Fruit fly (Drosophila melanogaster) whole organism, embryonic: ENCODE results near the gene CG33235.
A peak's percentile ranks its signal among the peaks of the same experiment; 100 is the strongest.

ENCODE experiments used
- Abd-B ChIP-seq: fragments of 200-800 bp; sonication (Bioruptor generic); optimal IDR thresholded peaks from 2 replicates; lab custom pipeline; 2018; ENCODE audit warnings: missing biosample characterization, mild to moderate bottlenecking, missing genetic modification characterization, moderate library complexity
- Asciz ChIP-seq: fragments of 200-800 bp; sonication (Bioruptor generic); optimal IDR thresholded peaks from 2 replicates; lab custom pipeline; 2017; ENCODE audit warnings: missing biosample characterization, mild to moderate bottlenecking, missing genetic modification characterization, missing genetic modification reagents
- CG10209 ChIP-seq: fragments of 200-800 bp; sonication (Bioruptor generic); optimal IDR thresholded peaks from 3 replicates; lab custom pipeline; 2017; ENCODE audit warnings: missing biosample characterization, mild to moderate bottlenecking, missing genetic modification characterization, missing genetic modification reagents
- CG10366 ChIP-seq: fragments of 200-800 bp; sonication (Bioruptor generic); IDR thresholded peaks from 2 replicates; pipeline ENCODE4 v1.3.6; 2022; ENCODE audit warnings: missing biosample characterization, missing genetic modification characterization
- CG11093 ChIP-seq: fragments of 200-800 bp; sonication (Bioruptor generic); IDR thresholded peaks from 3 replicates; pipeline ENCODE4 v1.3.6; 2022; ENCODE audit warnings: missing biosample characterization, missing genetic modification characterization
- CG11504 ChIP-seq: fragments of 200-800 bp; sonication (Bioruptor generic); optimal IDR thresholded peaks from 3 replicates; lab custom pipeline; 2019; ENCODE audit warnings: missing biosample characterization, mild to moderate bottlenecking, missing genetic modification characterization, moderate library complexity
- CG12071 ChIP-seq: fragments of 200-800 bp; sonication (Bioruptor generic); optimal IDR thresholded peaks from 3 replicates; lab custom pipeline; 2018; ENCODE audit warnings: missing biosample characterization, mild to moderate bottlenecking, missing genetic modification characterization
- CG12299 ChIP-seq: fragments of 200-800 bp; sonication (Bioruptor generic); optimal IDR thresholded peaks from 2 replicates; lab custom pipeline; 2018; ENCODE audit warnings: missing biosample characterization, mild to moderate bottlenecking, missing genetic modification characterization
- CG13894 ChIP-seq: fragments of 200-800 bp; sonication (Bioruptor generic); optimal IDR thresholded peaks from 3 replicates; lab custom pipeline; 2018; ENCODE audit warnings: missing biosample characterization, mild to moderate bottlenecking, missing genetic modification characterization, moderate library complexity
- CG14710 ChIP-seq: fragments of 200-800 bp; sonication (Bioruptor generic); optimal IDR thresholded peaks from 3 replicates; lab custom pipeline; 2019; ENCODE audit warnings: missing biosample characterization, mild to moderate bottlenecking, missing genetic modification characterization, moderate library complexity
- CG1602 ChIP-seq: fragments of 200-800 bp; sonication (Bioruptor generic); optimal IDR thresholded peaks from 3 replicates; lab custom pipeline; 2016; ENCODE audit warnings: missing biosample characterization, missing genetic modification characterization
- CG17361 ChIP-seq: fragments of 200-800 bp; sonication (Bioruptor generic); IDR thresholded peaks from 3 replicates; pipeline ENCODE4 v1.3.6; 2022; ENCODE audit warnings: missing biosample characterization, missing genetic modification characterization
- CG17385 ChIP-seq: fragments of 200-800 bp; sonication (Bioruptor generic); optimal IDR thresholded peaks from 3 replicates; lab custom pipeline; 2018; ENCODE audit warnings: missing biosample characterization, mild to moderate bottlenecking, missing genetic modification characterization
- CG18599 ChIP-seq: fragments of 200-800 bp; sonication (Bioruptor generic); optimal IDR thresholded peaks from 3 replicates; lab custom pipeline; 2017; ENCODE audit warnings: missing biosample characterization, missing genetic modification characterization, mild to moderate bottlenecking, moderate library complexity, missing genetic modification reagents
- CG30020 ChIP-seq: fragments of 200-800 bp; optimal IDR thresholded peaks from 2 replicates; lab custom pipeline; 2019; ENCODE audit warnings: missing biosample characterization, mild to moderate bottlenecking, missing genetic modification characterization, moderate library complexity
- CG31224 ChIP-seq: fragments of 200-800 bp; sonication (Bioruptor generic); IDR thresholded peaks from 2 replicates; pipeline ENCODE4 v1.3.6; 2022; ENCODE audit warnings: missing biosample characterization, missing genetic modification characterization
- CG4404 ChIP-seq: fragments of 200-800 bp; sonication (Bioruptor generic); IDR thresholded peaks from 2 replicates; pipeline ENCODE4 v1.3.6; 2022; ENCODE audit warnings: missing biosample characterization, missing genetic modification characterization
- CG8281 ChIP-seq: fragments of 200-800 bp; sonication (Bioruptor generic); optimal IDR thresholded peaks from 2 replicates; lab custom pipeline; 2018; ENCODE audit warnings: missing biosample characterization, mild to moderate bottlenecking, missing genetic modification characterization, moderate library complexity
- CkIIα-i1 ChIP-seq: fragments of 200-800 bp; sonication (Bioruptor generic); IDR thresholded peaks from 2 replicates; pipeline ENCODE4 v1.3.6; 2022; ENCODE audit warnings: missing biosample characterization, missing genetic modification characterization
- Ets65A ChIP-seq: fragments of 200-800 bp; sonication (Bioruptor generic); peaks from one replicate; lab custom pipeline; 2016; ENCODE audit warnings: missing biosample characterization, missing genetic modification characterization
- Hr51 ChIP-seq, 2 experiments: fragments of 200-800 bp; sonication (Bioruptor generic); optimal IDR thresholded peaks; 2 replicates in 1 of 2; 3 replicates in 1 of 2; lab custom pipeline; 2016 to 2018; ENCODE audit warnings: missing biosample characterization in 2 of 2, missing genetic modification characterization in 2 of 2, mild to moderate bottlenecking in 1 of 2, moderate library complexity in 1 of 2
- Max ChIP-seq: fragments of 200-800 bp; sonication (Bioruptor generic); optimal IDR thresholded peaks from 2 replicates; lab custom pipeline; 2016; ENCODE audit warnings: missing biosample characterization, mild to moderate bottlenecking, missing genetic modification characterization
- Med ChIP-seq: fragments of 200-800 bp; sonication (Bioruptor generic); peaks from one replicate; lab custom pipeline; 2016; ENCODE audit warnings: missing biosample characterization, missing genetic modification characterization, mild to moderate bottlenecking, inconsistent platforms, moderate library complexity
- Meics ChIP-seq: fragments of 200-800 bp; sonication (Bioruptor generic); optimal IDR thresholded peaks from 2 replicates; lab custom pipeline; 2017; ENCODE audit warnings: missing biosample characterization, mild to moderate bottlenecking, missing genetic modification characterization
- Ravus ChIP-seq: fragments of 200-800 bp; sonication (Bioruptor generic); IDR thresholded peaks from 2 replicates; pipeline ENCODE4 v1.3.6; 2022; ENCODE audit warnings: missing biosample characterization, missing genetic modification characterization
- Sry-δ ChIP-seq: fragments of 200-800 bp; sonication (Bioruptor generic); optimal IDR thresholded peaks from 2 replicates; lab custom pipeline; 2016; ENCODE audit warnings: missing biosample characterization, missing genetic modification characterization
- aop ChIP-seq: fragments of 200-800 bp; sonication (Bioruptor generic); IDR thresholded peaks from 2 replicates; pipeline ENCODE4 v1.3.6; 2022; ENCODE audit warnings: missing biosample characterization, missing genetic modification characterization
- chn ChIP-seq: fragments of 200-800 bp; sonication (Bioruptor generic); optimal IDR thresholded peaks from 2 replicates; lab custom pipeline; 2016; ENCODE audit warnings: missing biosample characterization, missing genetic modification characterization
- crol ChIP-seq: fragments of 200-800 bp; sonication (Bioruptor generic); IDR thresholded peaks from 2 replicates; pipeline ENCODE4 v1.3.6; 2022; ENCODE audit warnings: missing biosample characterization, missing genetic modification characterization
- crp ChIP-seq, 2 experiments: fragments of 200-800 bp; sonication (Bioruptor generic); optimal IDR thresholded peaks; 2 replicates in 1 of 2; 3 replicates in 1 of 2; lab custom pipeline; 2017; ENCODE audit warnings: missing biosample characterization in 2 of 2, missing genetic modification characterization in 2 of 2, mild to moderate bottlenecking in 1 of 2, moderate library complexity in 1 of 2
- dm ChIP-seq: fragments of 200-800 bp; sonication (Bioruptor generic); optimal IDR thresholded peaks from 3 replicates; lab custom pipeline; 2016; ENCODE audit warnings: missing biosample characterization, missing genetic modification characterization
- dysf ChIP-seq: fragments of 200-800 bp; sonication (Bioruptor generic); IDR thresholded peaks from 3 replicates; pipeline ENCODE4 v1.3.6; 2022; ENCODE audit warnings: missing biosample characterization, missing genetic modification characterization
- gce ChIP-seq: fragments of 200-800 bp; sonication (Bioruptor generic); IDR thresholded peaks from 3 replicates; pipeline ENCODE4 v1.3.6; 2022; ENCODE audit warnings: missing biosample characterization, missing genetic modification characterization
- gem ChIP-seq: fragments of 200-800 bp; sonication (Bioruptor generic); optimal IDR thresholded peaks from 2 replicates; lab custom pipeline; 2019; ENCODE audit warnings: missing biosample characterization, mild to moderate bottlenecking, missing genetic modification characterization, moderate library complexity
- gsb-n ChIP-seq: fragments of 200-800 bp; sonication (Bioruptor generic); optimal IDR thresholded peaks from 3 replicates; lab custom pipeline; 2018; ENCODE audit warnings: missing biosample characterization, mild to moderate bottlenecking, missing genetic modification characterization
- lbe ChIP-seq: fragments of 200-800 bp; sonication (Bioruptor generic); optimal IDR thresholded peaks from 2 replicates; lab custom pipeline; 2016; ENCODE audit warnings: missing biosample characterization, mild to moderate bottlenecking, missing genetic modification characterization
- mirr ChIP-seq: fragments of 200-800 bp; sonication (Bioruptor generic); optimal IDR thresholded peaks from 3 replicates; lab custom pipeline; 2018; ENCODE audit warnings: missing biosample characterization, mild to moderate bottlenecking, missing genetic modification characterization
- nmo ChIP-seq: fragments of 200-800 bp; sonication (Bioruptor generic); optimal IDR thresholded peaks from 2 replicates; lab custom pipeline; 2018; ENCODE audit warnings: missing biosample characterization, mild to moderate bottlenecking, missing genetic modification characterization, moderate library complexity
- onecut ChIP-seq: fragments of 200-800 bp; sonication (Bioruptor generic); IDR thresholded peaks from 2 replicates; pipeline ENCODE4 v1.3.6; 2022; ENCODE audit warnings: missing biosample characterization, missing genetic modification characterization
- phol ChIP-seq: fragments of 200-800 bp; sonication (Bioruptor generic); optimal IDR thresholded peaks from 3 replicates; lab custom pipeline; 2018; ENCODE audit warnings: missing biosample characterization, mild to moderate bottlenecking, missing genetic modification characterization, moderate library complexity
- pita ChIP-seq: fragments of 200-800 bp; sonication (Bioruptor generic); optimal IDR thresholded peaks from 2 replicates; lab custom pipeline; 2017; ENCODE audit warnings: missing biosample characterization, mild to moderate bottlenecking, missing genetic modification characterization
- pum ChIP-seq: fragments of 200-800 bp; sonication (Bioruptor generic); optimal IDR thresholded peaks from 2 replicates; lab custom pipeline; 2016; ENCODE audit warnings: missing biosample characterization, missing genetic modification characterization
- scrt ChIP-seq: fragments of 200-800 bp; sonication (Bioruptor generic); optimal IDR thresholded peaks from 2 replicates; lab custom pipeline; 2018; ENCODE audit warnings: missing biosample characterization, mild to moderate bottlenecking, missing genetic modification characterization, moderate library complexity
- shn ChIP-seq: fragments of 200-800 bp; sonication (Bioruptor generic); optimal IDR thresholded peaks from 3 replicates; lab custom pipeline; 2016; ENCODE audit warnings: missing biosample characterization, missing genetic modification characterization
- slbo ChIP-seq: fragments of 200-800 bp; sonication (Bioruptor generic); IDR thresholded peaks from 2 replicates; pipeline ENCODE4 v1.3.6; 2022; ENCODE audit warnings: missing biosample characterization, missing genetic modification characterization
- sr ChIP-seq: fragments of 200-800 bp; sonication (Bioruptor generic); IDR thresholded peaks from 3 replicates; pipeline ENCODE4 v1.3.6; 2022; ENCODE audit warnings: missing biosample characterization, missing genetic modification characterization
- stwl ChIP-seq: fragments of 200-800 bp; sonication (Bioruptor generic); optimal IDR thresholded peaks from 3 replicates; lab custom pipeline; 2018; ENCODE audit warnings: missing biosample characterization, mild to moderate bottlenecking, missing genetic modification characterization, moderate library complexity
- toy ChIP-seq: fragments of 200-800 bp; sonication (Bioruptor generic); IDR thresholded peaks from 2 replicates; pipeline ENCODE4 v1.3.6; 2022; ENCODE audit warnings: missing biosample characterization, missing genetic modification characterization
- vnd ChIP-seq: fragments of 200-800 bp; sonication (Bioruptor generic); IDR thresholded peaks from 3 replicates; pipeline ENCODE4 v1.3.6; 2022; ENCODE audit warnings: missing biosample characterization, missing genetic modification characterization; ENCODE audit not compliant: partially characterized antibody
- zfh1 ChIP-seq: fragments of 200-800 bp; sonication (Bioruptor generic); IDR thresholded peaks from 3 replicates; pipeline ENCODE4 v1.3.6; 2022; ENCODE audit warnings: missing biosample characterization, missing genetic modification characterization

Gene CG33235

dm6 chrX:11499454-11499853 is 8.1 kb upstream of the CG33235 start (continued):
- peak; percentile 27 for TF ChIP-seq Meics (GFP tag; lab: Kevin White, UChicago)
- no peak for TF ChIP-seq CG10209 (GFP tag; lab: Kevin White, UChicago)
- TF ChIP-seq CG17361 (GFP tag; lab: Robert Waterston, UW) = 0 out of 3 replicates have a peak, but pooled peaks have one; percentile 24
- TF ChIP-seq gem (tag; lab: Kevin White, UChicago) = peak; percentile 47
- TF ChIP-seq stwl (tag; lab: Kevin White, UChicago) = no peak
- TF ChIP-seq nmo (GFP tag; lab: Kevin White, UChicago) = peak; percentile 34
- TF ChIP-seq chn (GFP tag; lab: Kevin White, UChicago) = peak; percentile 30
- TF ChIP-seq zfh1 (GFP tag; lab: Robert Waterston, UW) = peak; percentile 61; the same call in 2 of the 3 replicates
- 0 out of 3 replicates have a peak, but pooled peaks have one; percentile 49 for TF ChIP-seq gce (GFP tag; lab: Robert Waterston, UW)
- TF ChIP-seq Asciz = peak; percentile 50
- TF ChIP-seq dm (GFP tag; lab: Kevin White, UChicago) = no peak
- peak; percentile 42 for TF ChIP-seq phol (tag; lab: Kevin White, UChicago)
- TF ChIP-seq CG4404 (GFP tag; lab: Robert Waterston, UW) = no peak
- TF ChIP-seq CG10366 (GFP tag; lab: Robert Waterston, UW) = peak; percentile 33; the same call in 1 of the 2 replicates
- TF ChIP-seq CG31224 (GFP tag; lab: Robert Waterston, UW) = peak; percentile 14; the same call in 1 of the 2 replicates
- peak; percentile 93 for TF ChIP-seq Ets65A (GFP tag; lab: Kevin White, UChicago)
- no peak for TF ChIP-seq CkIIα-i1 (GFP tag; lab: Robert Waterston, UW)
- no peak for TF ChIP-seq CG8281
- TF ChIP-seq CG11093 (GFP tag; lab: Robert Waterston, UW) = peak; percentile 42; the same call in 1 of the 3 replicates
- TF ChIP-seq CG17385 (GFP tag; lab: Kevin White, UChicago) = peak; percentile 29
- peak in 1 of 2 experiments; percentile 6 for TF ChIP-seq Hr51 (GFP tag; optimal IDR thresholded peaks at IDR 0.05; lab: Kevin White, UChicago)
- TF ChIP-seq Abd-B (GFP tag; lab: Kevin White, UChicago) = peak; percentile 33
- peak; percentile 61 for TF ChIP-seq slbo
- peak; percentile 31 for TF ChIP-seq pum (GFP tag; lab: Kevin White, UChicago)
- TF ChIP-seq CG12071 (GFP tag; lab: Kevin White, UChicago) = peak; percentile 33
- TF ChIP-seq Med = peak; percentile 87
- no peak for TF ChIP-seq CG30020 (tag; lab: Kevin White, UChicago)
- TF ChIP-seq Sry-δ (GFP tag; lab: Kevin White, UChicago) = peak; percentile 11
- no peak for TF ChIP-seq pita
- TF ChIP-seq dysf (GFP tag; lab: Robert Waterston, UW) = peak; percentile 34; the same call in 1 of the 3 replicates
- peak; percentile 7 for TF ChIP-seq shn (GFP tag; lab: Kevin White, UChicago)
- TF ChIP-seq CG14710 (tag; lab: Kevin White, UChicago) = no peak
- TF ChIP-seq vnd (GFP tag; lab: Robert Waterston, UW) = no peak
- peak; percentile 26 for TF ChIP-seq gsb-n
- peak; percentile 57 for TF ChIP-seq CG11504 (tag; lab: Kevin White, UChicago)
- no peak for TF ChIP-seq CG12299 (tag; lab: Kevin White, UChicago)
- peak; percentile 29 for TF ChIP-seq CG1602

dm6 chrX:11498143-11498542 is 6.8 kb upstream of the CG33235 start:
- TF ChIP-seq onecut (GFP tag; lab: Robert Waterston, UW) (peak; percentile 59), Ravus (no peak), sr (GFP tag; lab: Robert Waterston, UW) (0 out of 3 replicates have a peak, but pooled peaks have one; percentile 23), CG13894 (tag; lab: Kevin White, UChicago) (peak; percentile 80), toy (GFP tag; lab: Robert Waterston, UW) (no peak), crp (GFP tag; optimal IDR thresholded peaks at IDR 0.05; lab: Kevin White, UChicago) (peak in 1 of 2 experiments; percentile 22), vnd (GFP tag; lab: Robert Waterston, UW) (no peak), aop (GFP tag; lab: Robert Waterston, UW) (no peak), Hr51 (GFP tag; optimal IDR thresholded peaks at IDR 0.05; lab: Kevin White, UChicago) (peak in 1 of 2 experiments; percentile 35), Max (GFP tag; lab: Kevin White, UChicago) (no peak), mirr (peak; percentile 17), scrt (peak; percentile 10), crol (GFP tag; lab: Robert Waterston, UW) (peak; percentile 34; the same call in 1 of the 2 replicates), CG18599 (GFP tag; lab: Kevin White, UChicago) (peak; percentile 3), lbe (GFP tag; lab: Kevin White, UChicago) (no peak)
